Worm (Caenorhabditis elegans) whole organism, L3 larva: Measurements from ENCODE around the gene chil-19.

Experiments
- ZK546.5 ChIP-seq: sonication (generic microtip); optimal IDR thresholded peaks from 2 replicates; lab custom pipeline; 2017; ENCODE audit warnings: missing biosample characterization, missing genetic modification characterization
- ceh-28 ChIP-seq: fragments of 150-350 bp; optimal IDR thresholded peaks from 2 replicates; lab custom pipeline; 2014; ENCODE audit warnings: missing biosample characterization, missing genetic modification reagents, missing genetic modification characterization
- daf-12 ChIP-seq: fragments of 150-350 bp; optimal IDR thresholded peaks from 2 replicates; lab custom pipeline; 2014; ENCODE audit warnings: missing biosample characterization, missing genetic modification reagents, missing genetic modification characterization
- lin-39 ChIP-seq: fragments of 150-350 bp; optimal IDR thresholded peaks from 2 replicates; lab custom pipeline; 2018; ENCODE audit warnings: missing biosample characterization, missing genetic modification reagents, missing genetic modification characterization
- nhr-11 ChIP-seq: fragments of 150-350 bp; optimal IDR thresholded peaks from 2 replicates; lab custom pipeline; 2014; ENCODE audit warnings: missing biosample characterization, missing genetic modification characterization
- nhr-237 ChIP-seq: fragments of 150-350 bp; optimal IDR thresholded peaks from 2 replicates; lab custom pipeline; 2014; ENCODE audit warnings: missing biosample characterization, missing genetic modification characterization
- nhr-77 ChIP-seq: fragments of 150-350 bp; optimal IDR thresholded peaks from 2 replicates; lab custom pipeline; 2014; ENCODE audit warnings: missing biosample characterization, missing genetic modification characterization
- unc-39 ChIP-seq: sonication (generic microtip); optimal IDR thresholded peaks from 4 replicates; lab custom pipeline; 2017; ENCODE audit warnings: missing biosample characterization, missing genetic modification characterization
- zag-1 ChIP-seq: fragments of 150-350 bp; optimal IDR thresholded peaks from 2 replicates; lab custom pipeline; 2014; ENCODE audit warnings: missing biosample characterization, missing genetic modification characterization
- ztf-11 ChIP-seq: fragments of 150-350 bp; optimal IDR thresholded peaks from 2 replicates; lab custom pipeline; 2014; ENCODE audit warnings: missing biosample characterization, missing genetic modification characterization
- ztf-4 ChIP-seq: fragments of 150-350 bp; optimal IDR thresholded peaks from 2 replicates; lab custom pipeline; 2014; ENCODE audit warnings: missing biosample characterization, missing genetic modification characterization

DNA sequence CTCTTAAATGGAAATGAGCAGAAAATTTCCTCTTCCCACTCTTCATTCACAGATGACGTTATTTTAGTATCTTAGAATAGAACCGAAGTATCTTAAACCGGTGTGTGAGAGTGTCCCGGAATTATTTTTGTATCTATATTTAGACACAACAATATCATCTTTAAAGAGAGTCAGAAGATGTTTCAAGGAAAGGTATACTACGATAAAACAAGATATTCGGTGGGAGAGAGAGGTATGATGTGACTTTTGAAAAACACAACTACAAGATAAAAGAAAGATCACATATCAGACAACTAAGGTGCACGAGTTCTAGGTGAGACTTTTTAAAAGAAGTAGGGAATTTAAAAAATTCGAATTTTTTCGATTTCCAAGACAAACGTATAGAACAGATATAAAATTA, 36.4 kb upstream of the chil-19 start:
- TF ChIP-seq nhr-237 (tag; lab: Kevin White, UChicago) (no peak), ZK546.5 (tag; lab: Kevin White, UChicago) (no peak), daf-12 (no peak), zag-1 (no peak), ztf-11 (tag; lab: Kevin White, UChicago) (no peak), ztf-4 (no peak), lin-39 (tag; lab: Kevin White, UChicago) (no peak), nhr-11 (no peak), ceh-28 (tag; lab: Kevin White, UChicago) (no peak), unc-39 (tag; lab: Kevin White, UChicago) (no peak), nhr-77 (no peak)
